Fruit fly (Drosophila melanogaster) whole organism, embryonic: ENCODE measurements around the gene CG33098.
A peak's percentile ranks its signal among the peaks of the same experiment; 100 is the strongest.

Experiments
- CG10209 ChIP-seq: fragments of 200-800 bp; sonication (Bioruptor generic); optimal IDR thresholded peaks from 3 replicates; lab custom pipeline; 2017; ENCODE audit warnings: missing biosample characterization, mild to moderate bottlenecking, missing genetic modification characterization, missing genetic modification reagents
- CG14014 ChIP-seq: fragments of 200-800 bp; sonication (Bioruptor generic); IDR thresholded peaks from 2 replicates; pipeline ENCODE4 v1.3.6; 2022; ENCODE audit warnings: missing biosample characterization, missing genetic modification characterization
- CG17568 ChIP-seq: fragments of 200-800 bp; sonication (Bioruptor generic); optimal IDR thresholded peaks from 2 replicates; lab custom pipeline; 2018; ENCODE audit warnings: missing biosample characterization, mild to moderate bottlenecking, missing genetic modification characterization, moderate library complexity
- CG18011 ChIP-seq: fragments of 200-800 bp; sonication (Bioruptor generic); optimal IDR thresholded peaks from 2 replicates; lab custom pipeline; 2017; ENCODE audit warnings: missing biosample characterization, missing genetic modification characterization, mild to moderate bottlenecking, moderate library complexity, missing genotype
- CG18476 ChIP-seq: fragments of 200-800 bp; sonication (Bioruptor generic); optimal IDR thresholded peaks from 2 replicates; lab custom pipeline; 2016; ENCODE audit warnings: missing biosample characterization, mild to moderate bottlenecking, missing genetic modification characterization
- CG2199 ChIP-seq: fragments of 200-800 bp; sonication (Bioruptor generic); IDR thresholded peaks from 3 replicates; pipeline ENCODE4 v1.3.6; 2022; ENCODE audit warnings: missing biosample characterization, missing genetic modification characterization
- CG2712 ChIP-seq: fragments of 200-800 bp; optimal IDR thresholded peaks from 3 replicates; lab custom pipeline; 2019; ENCODE audit warnings: missing biosample characterization, mild to moderate bottlenecking, missing genetic modification characterization, moderate library complexity
- CG30431 ChIP-seq: fragments of 200-800 bp; sonication (Bioruptor generic); optimal IDR thresholded peaks from 2 replicates; lab custom pipeline; 2017; ENCODE audit warnings: missing biosample characterization, missing genetic modification characterization
- CG31365 ChIP-seq: fragments of 200-800 bp; sonication (Bioruptor generic); optimal IDR thresholded peaks from 2 replicates; lab custom pipeline; 2018; ENCODE audit warnings: missing biosample characterization, mild to moderate bottlenecking, missing genetic modification characterization
- CG31388 ChIP-seq: fragments of 200-800 bp; sonication (Bioruptor generic); optimal IDR thresholded peaks from 2 replicates; lab custom pipeline; 2016; ENCODE audit warnings: missing biosample characterization, missing genetic modification characterization
- CG3163 ChIP-seq: fragments of 200-800 bp; sonication (Bioruptor generic); optimal IDR thresholded peaks from 3 replicates; lab custom pipeline; 2016; ENCODE audit warnings: missing biosample characterization, missing genetic modification characterization
- CG33213 ChIP-seq: fragments of 200-800 bp; sonication (Bioruptor generic); optimal IDR thresholded peaks from 3 replicates; lab custom pipeline; 2016; ENCODE audit warnings: missing biosample characterization, missing genetic modification characterization
- CG6175 ChIP-seq: fragments of 200-800 bp; sonication (Bioruptor generic); IDR thresholded peaks from 3 replicates; pipeline ENCODE4 v1.3.6; 2022; ENCODE audit warnings: missing biosample characterization, missing genetic modification characterization
- CG8290 ChIP-seq, 3 experiments: fragments of 200-800 bp; sonication (Bioruptor generic); optimal IDR thresholded peaks; 2 replicates each; lab custom pipeline; 2016 to 2019; ENCODE audit warnings: missing biosample characterization in 3 of 3, missing genetic modification characterization in 3 of 3, mild to moderate bottlenecking in 2 of 3, moderate library complexity in 1 of 3
- CG8478 ChIP-seq: fragments of >200 bp; optimal IDR thresholded peaks from 2 replicates; lab custom pipeline; 2018
- CG9609 ChIP-seq: fragments of 200-800 bp; sonication (Bioruptor generic); optimal IDR thresholded peaks from 3 replicates; lab custom pipeline; 2016; ENCODE audit warnings: missing biosample characterization, missing genetic modification characterization
- CTCF ChIP-seq: fragments of 200-800 bp; sonication (Bioruptor generic); optimal IDR thresholded peaks from 2 replicates; lab custom pipeline; 2017; ENCODE audit warnings: missing biosample characterization, mild to moderate bottlenecking, missing genetic modification characterization, moderate library complexity
- CoRest ChIP-seq: fragments of 200-800 bp; sonication (Bioruptor generic); optimal IDR thresholded peaks from 3 replicates; lab custom pipeline; 2018; ENCODE audit warnings: missing biosample characterization, mild to moderate bottlenecking, missing genetic modification characterization, moderate library complexity
- Dp ChIP-seq: fragments of 200-800 bp; sonication (Bioruptor generic); optimal IDR thresholded peaks from 2 replicates; lab custom pipeline; 2018; ENCODE audit warnings: missing biosample characterization, mild to moderate bottlenecking, missing genetic modification characterization, moderate library complexity
- E2f1 ChIP-seq: fragments of 200-800 bp; sonication (Bioruptor generic); IDR thresholded peaks from 2 replicates; pipeline ENCODE4 v1.3.6; 2022; ENCODE audit warnings: missing biosample characterization, missing genetic modification characterization
- Hand ChIP-seq: fragments of 200-800 bp; sonication (Bioruptor generic); optimal IDR thresholded peaks from 2 replicates; lab custom pipeline; 2017; ENCODE audit warnings: mild to moderate bottlenecking, missing biosample characterization, missing genetic modification reagents, missing genetic modification characterization
- Hmx ChIP-seq: fragments of 200-800 bp; sonication (Bioruptor generic); optimal IDR thresholded peaks from 2 replicates; lab custom pipeline; 2016; ENCODE audit warnings: missing biosample characterization, missing genetic modification characterization
- Lhr ChIP-seq: fragments of 200-800 bp; sonication (Bioruptor generic); optimal IDR thresholded peaks from 3 replicates; lab custom pipeline; 2017; ENCODE audit warnings: mild to moderate bottlenecking, missing biosample characterization, missing genetic modification reagents, missing genetic modification characterization
- Mrtf ChIP-seq: fragments of 200-800 bp; sonication (Bioruptor generic); IDR thresholded peaks from 3 replicates; pipeline ENCODE4 v1.3.6; 2022; ENCODE audit warnings: missing biosample characterization, missing genetic modification characterization
- NC2α ChIP-seq: fragments of 200-800 bp; sonication (Bioruptor generic); optimal IDR thresholded peaks from 2 replicates; lab custom pipeline; 2016; ENCODE audit warnings: missing biosample characterization, missing genetic modification characterization
- NFAT ChIP-seq: fragments of 200-800 bp; sonication (Bioruptor generic); IDR thresholded peaks from 2 replicates; pipeline ENCODE4 v1.3.6; 2022; ENCODE audit warnings: missing biosample characterization, missing genetic modification characterization
- Nf-YB ChIP-seq: fragments of 200-800 bp; sonication (Bioruptor generic); optimal IDR thresholded peaks from 3 replicates; lab custom pipeline; 2019; ENCODE audit warnings: missing biosample characterization, mild to moderate bottlenecking, missing genetic modification characterization, moderate library complexity
- Rfx ChIP-seq: fragments of 200-800 bp; sonication (Bioruptor generic); IDR thresholded peaks from 2 replicates; pipeline ENCODE4 v1.3.6; 2022; ENCODE audit warnings: missing biosample characterization, missing genetic modification characterization
- Sry-δ ChIP-seq: fragments of 200-800 bp; sonication (Bioruptor generic); optimal IDR thresholded peaks from 2 replicates; lab custom pipeline; 2016; ENCODE audit warnings: missing biosample characterization, missing genetic modification characterization
- TFAM ChIP-seq: fragments of 200-800 bp; sonication (Bioruptor generic); optimal IDR thresholded peaks from 2 replicates; lab custom pipeline; 2017; ENCODE audit warnings: missing biosample characterization, missing genetic modification characterization, inconsistent platforms
- Trl ChIP-seq, 3 experiments: fragments of >200 bp in 2 of 3; fragments of 200-800 bp in 1 of 3; sonication (Bioruptor generic) in 1 of 3; optimal IDR thresholded peaks; 2 replicates in 1 of 3; 3 replicates in 2 of 3; lab custom pipeline; 2016 to 2017; ENCODE audit warnings: missing biosample characterization in 1 of 3, missing genetic modification characterization in 1 of 3
- ara ChIP-seq: fragments of 200-800 bp; sonication (Bioruptor generic); IDR thresholded peaks from 2 replicates; pipeline ENCODE4 v1.3.6; 2022; ENCODE audit warnings: missing biosample characterization, missing genetic modification characterization
- az2 ChIP-seq: fragments of 200-800 bp; sonication (Bioruptor generic); optimal IDR thresholded peaks from 3 replicates; lab custom pipeline; 2016; ENCODE audit warnings: missing biosample characterization, missing genetic modification characterization
- bcd ChIP-seq: fragments of 200-800 bp; sonication (Bioruptor generic); optimal IDR thresholded peaks from 2 replicates; lab custom pipeline; 2017; ENCODE audit warnings: missing biosample characterization, mild to moderate bottlenecking, missing genetic modification characterization
- btn ChIP-seq: fragments of 200-800 bp; sonication (Bioruptor generic); optimal IDR thresholded peaks from 2 replicates; lab custom pipeline; 2016; ENCODE audit warnings: missing biosample characterization, missing genetic modification characterization
- caup ChIP-seq: fragments of 200-800 bp; sonication (Bioruptor generic); optimal IDR thresholded peaks from 3 replicates; lab custom pipeline; 2017; ENCODE audit warnings: missing biosample characterization, mild to moderate bottlenecking, missing genetic modification characterization, moderate library complexity; ENCODE audit not compliant: severe bottlenecking
- dmrt11E ChIP-seq: fragments of 200-800 bp; sonication (Bioruptor generic); optimal IDR thresholded peaks from 3 replicates; lab custom pipeline; 2018; ENCODE audit warnings: missing biosample characterization, mild to moderate bottlenecking, missing genetic modification characterization, moderate library complexity
- esg ChIP-seq: fragments of 200-800 bp; sonication (Bioruptor generic); conservative IDR thresholded peaks from 2 replicates; pipeline ENCODE4 v1.3.6; 2022; ENCODE audit warnings: missing biosample characterization, missing genetic modification characterization
- ewg ChIP-seq: fragments of 200-800 bp; sonication (Bioruptor generic); optimal IDR thresholded peaks from 3 replicates; lab custom pipeline; 2017; ENCODE audit warnings: mild to moderate bottlenecking, missing biosample characterization, missing genetic modification reagents, missing genetic modification characterization
- gro ChIP-seq: fragments of 200-800 bp; sonication (Bioruptor generic); optimal IDR thresholded peaks from 2 replicates; lab custom pipeline; 2016; ENCODE audit warnings: missing biosample characterization, missing genetic modification characterization
- ham ChIP-seq: fragments of 200-800 bp; sonication (Bioruptor generic); IDR thresholded peaks from 2 replicates; pipeline ENCODE4 v1.3.6; 2022; ENCODE audit warnings: missing biosample characterization, missing genetic modification characterization
- jumu ChIP-seq: fragments of 200-800 bp; sonication (Bioruptor generic); optimal IDR thresholded peaks from 3 replicates; lab custom pipeline; 2016; ENCODE audit warnings: missing biosample characterization, missing genetic modification characterization
- ken ChIP-seq: fragments of 200-800 bp; sonication (Bioruptor generic); IDR thresholded peaks from 3 replicates; pipeline ENCODE4 v1.3.6; 2022; ENCODE audit warnings: missing biosample characterization, missing genetic modification characterization
- lbe ChIP-seq: fragments of 200-800 bp; sonication (Bioruptor generic); optimal IDR thresholded peaks from 2 replicates; lab custom pipeline; 2016; ENCODE audit warnings: missing biosample characterization, mild to moderate bottlenecking, missing genetic modification characterization
- maf-S ChIP-seq: fragments of 200-800 bp; sonication (Bioruptor generic); optimal IDR thresholded peaks from 2 replicates; lab custom pipeline; 2016; ENCODE audit warnings: missing biosample characterization, missing genetic modification characterization
- p53 ChIP-seq: fragments of 200-800 bp; sonication (Bioruptor generic); optimal IDR thresholded peaks from 2 replicates; lab custom pipeline; 2016; ENCODE audit warnings: missing biosample characterization, missing genetic modification characterization
- slou ChIP-seq: fragments of 200-800 bp; sonication (Bioruptor generic); optimal IDR thresholded peaks from 3 replicates; lab custom pipeline; 2016; ENCODE audit warnings: missing biosample characterization, missing genetic modification characterization
- tup ChIP-seq: fragments of 200-800 bp; sonication (Bioruptor generic); optimal IDR thresholded peaks from 2 replicates; lab custom pipeline; 2016; ENCODE audit warnings: missing biosample characterization, mild to moderate bottlenecking, missing genetic modification characterization, moderate library complexity
- unc-4 ChIP-seq: fragments of 200-800 bp; sonication (Bioruptor generic); IDR thresholded peaks from 2 replicates; pipeline ENCODE4 v1.3.6; 2022; ENCODE audit warnings: missing biosample characterization, missing genetic modification characterization; ENCODE audit not compliant: partially characterized antibody
- wdn ChIP-seq: fragments of 200-800 bp; sonication (Bioruptor generic); IDR thresholded peaks from 2 replicates; pipeline ENCODE4 v1.3.6; 2022; ENCODE audit warnings: missing biosample characterization, missing genetic modification characterization
- yki ChIP-seq: fragments of >200 bp; optimal IDR thresholded peaks from 3 replicates; lab custom pipeline; 2018
- zen2 ChIP-seq: fragments of 200-800 bp; sonication (Bioruptor generic); IDR thresholded peaks from 3 replicates; pipeline ENCODE4 v1.3.6; 2022; ENCODE audit warnings: missing biosample characterization, missing genetic modification characterization; ENCODE audit not compliant: partially characterized antibody

The CG33098 gene

DNA sequence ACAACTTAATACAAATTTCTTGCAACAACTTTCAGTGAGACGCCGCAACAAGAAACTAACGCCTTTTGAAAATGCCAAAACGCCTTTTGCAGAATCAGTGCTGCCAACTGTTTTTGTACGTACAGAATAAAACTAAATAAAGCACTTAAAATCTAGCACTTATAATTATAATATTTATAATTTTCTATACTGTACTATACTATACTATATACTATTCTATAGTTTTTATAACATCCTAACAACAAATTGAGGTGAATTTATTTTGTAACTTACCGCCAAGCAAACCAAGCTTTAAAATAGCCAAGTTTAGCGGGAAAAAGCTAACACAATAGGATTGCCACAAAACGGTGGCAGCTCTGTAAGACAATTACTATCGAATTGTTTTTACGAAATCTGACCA lies 46.8 kb downstream of the CG33098 start, which contains the start of the genes Aos1 and Srlp (continued):
- TF ChIP-seq Nf-YB (GFP tag; lab: Kevin White, UChicago) (no peak), CG3163 (GFP tag; lab: Kevin White, UChicago) (no peak), CG18011 (peak; percentile 11), Trl (optimal IDR thresholded peaks at IDR 0.05; lab: Kevin White, UChicago) (no peak), Trl (GFP tag; optimal IDR thresholded peaks at IDR 0.05; lab: Kevin White, UChicago) (no peak), Rfx (GFP tag; lab: Robert Waterston, UW) (0 out of 2 replicates have a peak, but pooled peaks have one; percentile 36), ken (GFP tag; lab: Robert Waterston, UW) (no peak), yki (no peak), CG18476 (GFP tag; lab: Kevin White, UChicago) (no peak), dmrt11E (tag; lab: Kevin White, UChicago) (peak; percentile 51), ara (GFP tag; lab: Robert Waterston, UW) (no peak), Dp (peak; percentile 50), caup (GFP tag; lab: Kevin White, UChicago) (no peak), bcd (GFP tag; lab: Kevin White, UChicago) (no peak), CG9609 (GFP tag; lab: Kevin White, UChicago) (no peak), Lhr (GFP tag; lab: Kevin White, UChicago) (peak; percentile 39), Hand (GFP tag; lab: Kevin White, UChicago) (no peak), az2 (GFP tag; lab: Kevin White, UChicago) (peak; percentile 46), NFAT (GFP tag; lab: Robert Waterston, UW) (no peak), unc-4 (GFP tag; lab: Robert Waterston, UW) (peak; percentile 43; the same call in 1 of the 2 replicates), gro (GFP tag; lab: Kevin White, UChicago) (no peak), CG2199 (GFP tag; lab: Robert Waterston, UW) (no peak), CG2712 (tag; lab: Kevin White, UChicago) (peak; percentile 76), CoRest (peak; percentile 83), CG6175 (GFP tag; lab: Robert Waterston, UW) (no peak), CG33213 (GFP tag; lab: Kevin White, UChicago) (no peak), TFAM (GFP tag; lab: Kevin White, UChicago) (no peak), CG8290 (GFP tag; optimal IDR thresholded peaks at IDR 0.05; lab: Kevin White, UChicago) (peak; percentile 19), CG8290 (tag; optimal IDR thresholded peaks at IDR 0.05; lab: Kevin White, UChicago) (no peak), lbe (GFP tag; lab: Kevin White, UChicago) (peak; percentile 51), zen2 (GFP tag; lab: Robert Waterston, UW) (no peak), E2f1 (0 out of 2 replicates have a peak, but pooled peaks have one; percentile 8), Sry-δ (GFP tag; lab: Kevin White, UChicago) (no peak), CTCF (peak; percentile 40), Mrtf (GFP tag; lab: Robert Waterston, UW) (no peak), jumu (GFP tag; lab: Kevin White, UChicago) (no peak), esg (no peak), slou (GFP tag; lab: Kevin White, UChicago) (peak; percentile 17), CG31365 (tag; lab: Kevin White, UChicago) (no peak), NC2α (GFP tag; lab: Kevin White, UChicago) (no peak), p53 (no peak), CG10209 (GFP tag; lab: Kevin White, UChicago) (peak; percentile 34), btn (no peak), CG8478 (lab: Kevin White, UChicago) (no peak), wdn (no peak), maf-S (GFP tag; lab: Kevin White, UChicago) (no peak), CG30431 (GFP tag; lab: Kevin White, UChicago) (no peak), CG31388 (GFP tag; lab: Kevin White, UChicago) (no peak), ewg (GFP tag; lab: Kevin White, UChicago) (peak; percentile 1), Hmx (GFP tag; lab: Kevin White, UChicago) (no peak), CG17568 (GFP tag; lab: Kevin White, UChicago) (no peak), CG14014 (GFP tag; lab: Robert Waterston, UW) (no peak), ham (GFP tag; lab: Robert Waterston, UW) (no peak), tup (GFP tag; lab: Kevin White, UChicago) (no peak)
